Fruit fly (Drosophila melanogaster): ENCODE measurements around the gene CG8031.
A peak's percentile ranks its signal among the peaks of the same experiment; 100 is the strongest.

Gene CG8031

DNA sequence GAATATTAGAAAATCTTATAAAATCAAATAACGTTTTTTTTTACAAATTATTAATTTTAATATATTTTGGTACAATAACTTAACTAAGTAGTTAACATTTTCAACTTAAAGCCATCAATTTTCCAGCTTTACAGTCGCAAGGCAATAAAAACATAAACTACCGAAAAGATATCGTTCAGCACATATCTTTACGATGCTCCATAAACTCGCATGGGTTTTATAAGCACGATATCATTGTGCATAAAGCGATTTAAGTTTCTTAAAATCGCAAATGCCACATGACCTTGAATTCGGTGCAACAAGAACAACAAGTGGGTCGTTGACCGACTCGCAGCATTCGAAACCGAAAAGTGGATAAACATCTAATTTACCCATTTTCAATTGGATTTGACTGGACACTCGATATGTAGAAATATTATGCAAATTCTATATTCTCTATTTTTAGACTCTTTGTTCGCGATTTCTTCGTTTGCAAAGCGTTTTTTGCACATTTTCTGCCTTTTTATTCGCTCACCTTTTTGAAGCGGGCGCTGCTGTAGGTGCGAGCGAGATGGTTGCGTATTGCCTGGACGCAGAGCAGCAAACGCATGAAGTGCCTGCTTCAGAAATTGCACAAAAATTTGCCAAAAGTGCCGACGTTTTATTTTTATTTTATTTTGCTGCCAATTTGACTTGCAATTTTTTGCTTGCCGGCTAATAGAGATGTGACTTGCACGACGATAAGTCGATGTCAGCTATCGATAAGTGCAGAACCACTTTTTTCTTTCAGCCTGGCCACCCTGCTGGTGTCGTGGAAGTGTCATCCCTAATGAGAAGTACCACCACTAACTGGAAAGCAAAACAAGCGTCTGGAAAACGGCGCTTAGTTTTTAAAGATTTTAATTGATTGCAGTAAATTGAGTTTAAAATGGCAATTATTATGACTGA lies 49.9 kb downstream of the CG8031 start, which contains the start of gene Spc25 (continued):
- TF ChIP-seq maf-S (GFP tag; optimal IDR thresholded peaks at IDR 0.05): peak; percentile 57
- no peak for TF ChIP-seq NK7.1 (GFP tag; optimal IDR thresholded peaks at IDR 0.05)
- peak; percentile 91 for TF ChIP-seq BEAF-32 (GFP tag; optimal IDR thresholded peaks at IDR 0.05)
- no peak for TF ChIP-seq gsb-n (tag; optimal IDR thresholded peaks at IDR 0.05)
- peak; percentile 96 for TF ChIP-seq Dref (GFP tag; IDR thresholded peaks at IDR 0.05)
- TF ChIP-seq CG1529 (GFP tag; optimal IDR thresholded peaks at IDR 0.05): no peak
- peak; percentile 79 for TF ChIP-seq mam (GFP tag; optimal IDR thresholded peaks at IDR 0.05)
- TF ChIP-seq z (GFP tag; IDR thresholded peaks at IDR 0.05): no peak
- no peak for TF ChIP-seq Aef1 (GFP tag; IDR thresholded peaks at IDR 0.05)
- TF ChIP-seq CG15696 (tag; optimal IDR thresholded peaks at IDR 0.05): peak; percentile 7
- TF ChIP-seq CG12104 (GFP tag; optimal IDR thresholded peaks at IDR 0.05): no peak
- no peak for TF ChIP-seq usp (GFP tag; optimal IDR thresholded peaks at IDR 0.05)
- peak; percentile 51 for TF ChIP-seq her (GFP tag; optimal IDR thresholded peaks at IDR 0.05)
- TF ChIP-seq E2f2 (GFP tag; IDR thresholded peaks at IDR 0.05): peak; percentile 88
- no peak for TF ChIP-seq Blimp-1 (GFP tag; optimal IDR thresholded peaks at IDR 0.05)
- no peak for TF ChIP-seq Lpt (GFP tag; optimal IDR thresholded peaks at IDR 0.05)
- TF ChIP-seq CG4282 (GFP tag; optimal IDR thresholded peaks at IDR 0.05): peak; percentile 23
- no peak for TF ChIP-seq schlank (tag; optimal IDR thresholded peaks at IDR 0.05)
- TF ChIP-seq CG13296 (GFP tag; optimal IDR thresholded peaks at IDR 0.05): peak; percentile 18
- TF ChIP-seq CG1602 (GFP tag; optimal IDR thresholded peaks at IDR 0.05): peak; percentile 12
- TF ChIP-seq CG11696 (GFP tag; IDR thresholded peaks at IDR 0.05): no peak
- no peak for TF ChIP-seq CG31224 (GFP tag; IDR thresholded peaks at IDR 0.05)
- TF ChIP-seq CG2129 (GFP tag; IDR thresholded peaks at IDR 0.05; ENCODE audit: partially characterized antibody): peak; percentile 76
- peak; percentile 57; the same call in 1 of the 3 replicates for TF ChIP-seq Optix (GFP tag; IDR thresholded peaks at IDR 0.05)
- TF ChIP-seq row (GFP tag; IDR thresholded peaks at IDR 0.05): peak; percentile 73
- no peak for TF ChIP-seq CG10543 (GFP tag; optimal IDR thresholded peaks at IDR 0.05)
- no peak for TF ChIP-seq CG10274 (GFP tag; optimal IDR thresholded peaks at IDR 0.05)
- TF ChIP-seq Lim3 (GFP tag; IDR thresholded peaks at IDR 0.05): no peak
- TF ChIP-seq sim (GFP tag; IDR thresholded peaks at IDR 0.05): no peak
- peak in 1 of 2 experiments; percentile 71 for TF ChIP-seq Pdp1 (GFP tag; optimal IDR thresholded peaks at IDR 0.05)
- TF ChIP-seq lov (optimal IDR thresholded peaks at IDR 0.05): no peak
- 0 out of 3 replicates have a peak, but pooled peaks have one; percentile 32 for TF ChIP-seq lov (GFP tag; IDR thresholded peaks at IDR 0.05)
- no peak for TF ChIP-seq CG6254 (GFP tag; optimal IDR thresholded peaks at IDR 0.05)
- peak; percentile 30 for TF ChIP-seq YL-1 (GFP tag; optimal IDR thresholded peaks at IDR 0.05)
- no peak for TF ChIP-seq gce (GFP tag; IDR thresholded peaks at IDR 0.05)
- TF ChIP-seq Hr78 (GFP tag; optimal IDR thresholded peaks at IDR 0.05): no peak
- peak; percentile 86 for TF ChIP-seq mld (GFP tag; IDR thresholded peaks at IDR 0.05; ENCODE audit: partially characterized antibody)
- TF ChIP-seq Deaf1 (tag; optimal IDR thresholded peaks at IDR 0.05): no peak
- no peak for TF ChIP-seq insv (GFP tag; optimal IDR thresholded peaks at IDR 0.05)
- TF ChIP-seq Ptx1 (GFP tag; IDR thresholded peaks at IDR 0.05): 0 out of 2 replicates have a peak, but pooled peaks have one; percentile 39
- no peak for TF ChIP-seq CG17912 (GFP tag; optimal IDR thresholded peaks at IDR 0.05)
- peak; percentile 14 for TF ChIP-seq CG17186 (GFP tag; optimal IDR thresholded peaks at IDR 0.05)
- TF ChIP-seq CG2202 (tag; optimal IDR thresholded peaks at IDR 0.05): no peak
- no peak for TF ChIP-seq GATAe (GFP tag; conservative IDR thresholded peaks at IDR 0.05)
- no peak for TF ChIP-seq gt (GFP tag; IDR thresholded peaks at IDR 0.05)
- no peak for TF ChIP-seq D19A (tag; optimal IDR thresholded peaks at IDR 0.05)
- TF ChIP-seq emc (GFP tag; optimal IDR thresholded peaks at IDR 0.05): peak; percentile 40
- TF ChIP-seq CG18619 (GFP tag; optimal IDR thresholded peaks at IDR 0.05): no peak
- peak; percentile 45 for TF ChIP-seq CG12942 (GFP tag; optimal IDR thresholded peaks at IDR 0.05)
